Fruit fly (Drosophila melanogaster) whole organism, embryonic: ENCODE data around the gene MTF-1.
A peak's percentile ranks its signal among the peaks of the same experiment; 100 is the strongest.

Experiments used
- Blimp-1 ChIP-seq: fragments of 200-800 bp; sonication (Bioruptor generic); optimal IDR thresholded peaks from 3 replicates; lab custom pipeline; 2018; ENCODE audit warnings: missing biosample characterization, missing genetic modification characterization, mild to moderate bottlenecking, moderate library complexity, missing genetic modification reagents
- CG10321 ChIP-seq: fragments of 200-800 bp; sonication (Bioruptor generic); IDR thresholded peaks from 2 replicates; pipeline ENCODE4 v1.3.6; 2022; ENCODE audit warnings: missing biosample characterization, missing genetic modification characterization
- CG10654 ChIP-seq: fragments of 200-800 bp; sonication (Bioruptor generic); optimal IDR thresholded peaks from 2 replicates; lab custom pipeline; 2016; ENCODE audit warnings: missing biosample characterization, missing genetic modification characterization
- CG11085 ChIP-seq: fragments of 200-800 bp; sonication (Bioruptor generic); IDR thresholded peaks from 2 replicates; pipeline ENCODE4 v1.3.6; 2022; ENCODE audit warnings: missing biosample characterization, missing genetic modification characterization
- CG11560 ChIP-seq: fragments of 200-800 bp; sonication (Bioruptor generic); IDR thresholded peaks from 3 replicates; pipeline ENCODE4 v1.3.6; 2022; ENCODE audit warnings: missing biosample characterization, missing genetic modification characterization
- CG11723 ChIP-seq: fragments of 200-800 bp; sonication (Bioruptor generic); optimal IDR thresholded peaks from 2 replicates; lab custom pipeline; 2017; ENCODE audit warnings: missing biosample characterization, mild to moderate bottlenecking, missing genetic modification characterization
- CG12769 ChIP-seq: fragments of 200-800 bp; sonication (Bioruptor generic); optimal IDR thresholded peaks from 2 replicates; lab custom pipeline; 2019; ENCODE audit warnings: missing biosample characterization, mild to moderate bottlenecking, missing genetic modification characterization, moderate library complexity
- CG17361 ChIP-seq: fragments of 200-800 bp; sonication (Bioruptor generic); IDR thresholded peaks from 3 replicates; pipeline ENCODE4 v1.3.6; 2022; ENCODE audit warnings: missing biosample characterization, missing genetic modification characterization
- CG2875 ChIP-seq: fragments of 200-800 bp; sonication (Bioruptor generic); optimal IDR thresholded peaks from 2 replicates; lab custom pipeline; 2017; ENCODE audit warnings: missing biosample characterization, mild to moderate bottlenecking, missing genetic modification characterization, missing genetic modification reagents
- CG3065 ChIP-seq: fragments of 200-800 bp; sonication (Bioruptor generic); optimal IDR thresholded peaks from 2 replicates; lab custom pipeline; 2016; ENCODE audit warnings: missing biosample characterization, missing genetic modification characterization
- CG33557 ChIP-seq: fragments of 200-800 bp; sonication (Bioruptor generic); optimal IDR thresholded peaks from 2 replicates; lab custom pipeline; 2019; ENCODE audit warnings: missing biosample characterization, mild to moderate bottlenecking, missing genetic modification characterization, moderate library complexity
- CG34376 ChIP-seq: fragments of 200-800 bp; sonication (Bioruptor generic); optimal IDR thresholded peaks from 2 replicates; lab custom pipeline; 2018; ENCODE audit warnings: missing biosample characterization, mild to moderate bottlenecking, missing genetic modification characterization
- CG6654 ChIP-seq: fragments of 200-800 bp; sonication (Bioruptor generic); optimal IDR thresholded peaks from 2 replicates; lab custom pipeline; 2017; ENCODE audit warnings: missing biosample characterization, mild to moderate bottlenecking, missing genetic modification characterization
- CG7786 ChIP-seq: fragments of 200-800 bp; sonication (Bioruptor generic); optimal IDR thresholded peaks from 2 replicates; lab custom pipeline; 2016; ENCODE audit warnings: missing biosample characterization, missing genetic modification characterization
- CG8478 ChIP-seq: fragments of >200 bp; optimal IDR thresholded peaks from 2 replicates; lab custom pipeline; 2018
- CG9817 ChIP-seq: fragments of 200-800 bp; sonication (Bioruptor generic); optimal IDR thresholded peaks from 2 replicates; lab custom pipeline; 2018; ENCODE audit warnings: missing biosample characterization, mild to moderate bottlenecking, missing genetic modification characterization, moderate library complexity
- Chrac-16 ChIP-seq: fragments of 200-800 bp; sonication (Bioruptor generic); optimal IDR thresholded peaks from 3 replicates; lab custom pipeline; 2016; ENCODE audit warnings: missing biosample characterization, missing genetic modification characterization
- ERR ChIP-seq: fragments of 200-800 bp; sonication (Bioruptor generic); optimal IDR thresholded peaks from 2 replicates; lab custom pipeline; 2016; ENCODE audit warnings: missing biosample characterization, missing genetic modification characterization
- Ets65A ChIP-seq: fragments of 200-800 bp; sonication (Bioruptor generic); peaks from one replicate; lab custom pipeline; 2016; ENCODE audit warnings: missing biosample characterization, missing genetic modification characterization
- HLHmδ ChIP-seq: fragments of 200-800 bp; sonication (Bioruptor generic); optimal IDR thresholded peaks from 2 replicates; lab custom pipeline; 2018; ENCODE audit warnings: missing biosample characterization, mild to moderate bottlenecking, missing genetic modification characterization, moderate library complexity
- MBD-R2 ChIP-seq: fragments of 200-800 bp; sonication (Bioruptor generic); IDR thresholded peaks from 2 replicates; pipeline ENCODE4 v1.3.6; 2022; ENCODE audit warnings: missing biosample characterization, missing genetic modification characterization
- Myb ChIP-seq: fragments of 200-800 bp; sonication (Bioruptor generic); optimal IDR thresholded peaks from 2 replicates; lab custom pipeline; 2016; ENCODE audit warnings: missing biosample characterization, missing genetic modification characterization
- NC2β ChIP-seq: fragments of 200-800 bp; sonication (Bioruptor generic); optimal IDR thresholded peaks from 2 replicates; lab custom pipeline; 2016; ENCODE audit warnings: missing biosample characterization, missing genetic modification characterization
- Nf-YA ChIP-seq: fragments of 200-800 bp; sonication (Bioruptor generic); IDR thresholded peaks from 2 replicates; pipeline ENCODE4 v1.3.6; 2022; ENCODE audit warnings: missing biosample characterization, missing genetic modification characterization
- Optix ChIP-seq: fragments of 200-800 bp; sonication (Bioruptor generic); IDR thresholded peaks from 3 replicates; pipeline ENCODE4 v1.3.6; 2022; ENCODE audit warnings: missing biosample characterization, missing genetic modification characterization
- Ptx1 ChIP-seq: fragments of 200-800 bp; sonication (Bioruptor generic); IDR thresholded peaks from 2 replicates; pipeline ENCODE4 v1.3.6; 2022; ENCODE audit warnings: missing biosample characterization, missing genetic modification characterization
- Ravus ChIP-seq: fragments of 200-800 bp; sonication (Bioruptor generic); IDR thresholded peaks from 2 replicates; pipeline ENCODE4 v1.3.6; 2022; ENCODE audit warnings: missing biosample characterization, missing genetic modification characterization
- Rx ChIP-seq: fragments of 200-800 bp; sonication (Bioruptor generic); IDR thresholded peaks from 2 replicates; pipeline ENCODE4 v1.3.6; 2022; ENCODE audit warnings: missing biosample characterization, missing genetic modification characterization
- caup ChIP-seq: fragments of 200-800 bp; sonication (Bioruptor generic); optimal IDR thresholded peaks from 3 replicates; lab custom pipeline; 2017; ENCODE audit warnings: missing biosample characterization, mild to moderate bottlenecking, missing genetic modification characterization, moderate library complexity; ENCODE audit not compliant: severe bottlenecking
- chm ChIP-seq: fragments of 200-800 bp; sonication (Bioruptor generic); IDR thresholded peaks from 2 replicates; pipeline ENCODE4 v1.3.6; 2022; ENCODE audit warnings: missing biosample characterization, missing genetic modification characterization
- crc ChIP-seq: fragments of 200-800 bp; sonication (Bioruptor generic); optimal IDR thresholded peaks from 2 replicates; lab custom pipeline; 2016; ENCODE audit warnings: missing biosample characterization, missing genetic modification characterization
- grau ChIP-seq: fragments of 200-800 bp; optimal IDR thresholded peaks from 3 replicates; lab custom pipeline; 2019; ENCODE audit warnings: missing biosample characterization, mild to moderate bottlenecking, missing genetic modification characterization, moderate library complexity
- her ChIP-seq: fragments of 200-800 bp; sonication (Bioruptor generic); optimal IDR thresholded peaks from 2 replicates; lab custom pipeline; 2016; ENCODE audit warnings: missing biosample characterization, missing genetic modification characterization
- jing ChIP-seq: fragments of 200-800 bp; sonication (Bioruptor generic); optimal IDR thresholded peaks from 2 replicates; lab custom pipeline; 2018; ENCODE audit warnings: missing biosample characterization, mild to moderate bottlenecking, missing genetic modification characterization
- klu ChIP-seq: fragments of 200-800 bp; sonication (Bioruptor generic); IDR thresholded peaks from 2 replicates; pipeline ENCODE4 v1.3.6; 2022; ENCODE audit warnings: missing biosample characterization, missing genetic modification characterization
- knrl ChIP-seq: fragments of 200-800 bp; sonication (Bioruptor generic); IDR thresholded peaks from 3 replicates; pipeline ENCODE4 v1.3.6; 2022; ENCODE audit warnings: missing biosample characterization, missing genetic modification characterization; ENCODE audit not compliant: partially characterized antibody
- lbe ChIP-seq: fragments of 200-800 bp; sonication (Bioruptor generic); optimal IDR thresholded peaks from 2 replicates; lab custom pipeline; 2016; ENCODE audit warnings: missing biosample characterization, mild to moderate bottlenecking, missing genetic modification characterization
- lmd ChIP-seq: fragments of 200-800 bp; sonication (Bioruptor generic); IDR thresholded peaks from 2 replicates; pipeline ENCODE4 v1.3.6; 2022; ENCODE audit warnings: missing biosample characterization, missing genetic modification characterization
- nmo ChIP-seq: fragments of 200-800 bp; sonication (Bioruptor generic); optimal IDR thresholded peaks from 2 replicates; lab custom pipeline; 2018; ENCODE audit warnings: missing biosample characterization, mild to moderate bottlenecking, missing genetic modification characterization, moderate library complexity
- onecut ChIP-seq: fragments of 200-800 bp; sonication (Bioruptor generic); IDR thresholded peaks from 2 replicates; pipeline ENCODE4 v1.3.6; 2022; ENCODE audit warnings: missing biosample characterization, missing genetic modification characterization
- pzg ChIP-seq: fragments of 200-800 bp; sonication (Bioruptor generic); optimal IDR thresholded peaks from 3 replicates; lab custom pipeline; 2018; ENCODE audit warnings: missing biosample characterization, mild to moderate bottlenecking, missing genetic modification characterization, moderate library complexity
- row ChIP-seq: fragments of 200-800 bp; sonication (Bioruptor generic); IDR thresholded peaks from 3 replicates; pipeline ENCODE4 v1.3.6; 2022; ENCODE audit warnings: missing biosample characterization, missing genetic modification characterization
- salm ChIP-seq: fragments of 200-800 bp; sonication (Bioruptor generic); optimal IDR thresholded peaks from 2 replicates; lab custom pipeline; 2018; ENCODE audit warnings: missing biosample characterization, mild to moderate bottlenecking, missing genetic modification characterization
- sima ChIP-seq: fragments of 200-800 bp; sonication (Bioruptor generic); optimal IDR thresholded peaks from 2 replicates; lab custom pipeline; 2016; ENCODE audit warnings: missing biosample characterization, missing genetic modification characterization
- slou ChIP-seq: fragments of 200-800 bp; sonication (Bioruptor generic); optimal IDR thresholded peaks from 3 replicates; lab custom pipeline; 2016; ENCODE audit warnings: missing biosample characterization, missing genetic modification characterization
- sna ChIP-seq: fragments of 200-800 bp; sonication (Bioruptor generic); IDR thresholded peaks from 2 replicates; pipeline ENCODE4 v1.3.6; 2022; ENCODE audit warnings: missing biosample characterization, missing genetic modification characterization; ENCODE audit not compliant: partially characterized antibody
- sr ChIP-seq: fragments of 200-800 bp; sonication (Bioruptor generic); IDR thresholded peaks from 3 replicates; pipeline ENCODE4 v1.3.6; 2022; ENCODE audit warnings: missing biosample characterization, missing genetic modification characterization
- stwl ChIP-seq: fragments of 200-800 bp; sonication (Bioruptor generic); optimal IDR thresholded peaks from 3 replicates; lab custom pipeline; 2018; ENCODE audit warnings: missing biosample characterization, mild to moderate bottlenecking, missing genetic modification characterization, moderate library complexity
- ttk ChIP-seq: fragments of 200-800 bp; sonication (Bioruptor generic); IDR thresholded peaks from 2 replicates; pipeline ENCODE4 v2.1.2; 2022; ENCODE audit warnings: missing biosample characterization, missing genetic modification characterization
- wor ChIP-seq: fragments of 200-800 bp; sonication (Bioruptor generic); IDR thresholded peaks from 2 replicates; pipeline ENCODE4 v1.3.6; 2022; ENCODE audit warnings: missing biosample characterization, missing genetic modification characterization
- yki ChIP-seq: fragments of >200 bp; optimal IDR thresholded peaks from 3 replicates; lab custom pipeline; 2018
- zf30C ChIP-seq: fragments of 200-800 bp; sonication (Bioruptor generic); optimal IDR thresholded peaks from 3 replicates; lab custom pipeline; 2018; ENCODE audit warnings: missing biosample characterization, mild to moderate bottlenecking, missing genetic modification characterization

MTF-1 gene

dm6 chr3L:9457619-9458092 is 27.5 kb downstream of the MTF-1 start, which contains the start of gene CG3437 (continued):
- TF ChIP-seq row (GFP tag; lab: Robert Waterston, UW) (peak; percentile 100), Nf-YA (peak; percentile 98), sr (GFP tag; lab: Robert Waterston, UW) (peak; percentile 98), CG3065 (GFP tag; lab: Kevin White, UChicago) (peak; percentile 97), NC2β (GFP tag; lab: Kevin White, UChicago) (peak; percentile 97), sna (GFP tag; lab: Robert Waterston, UW) (no peak; the same call in 1 of the 2 replicates), ttk (GFP tag; lab: Robert Waterston, UW) (peak; percentile 99), yki (lab: Kevin White, UChicago) (no peak), wor (GFP tag; lab: Robert Waterston, UW) (peak; percentile 97), klu (peak; percentile 98), CG11723 (GFP tag; lab: Kevin White, UChicago) (peak; percentile 97), CG8478 (lab: Kevin White, UChicago) (no peak), CG12769 (peak; percentile 99), lmd (GFP tag; lab: Robert Waterston, UW) (peak; percentile 99), Ets65A (GFP tag; lab: Kevin White, UChicago) (peak; percentile 100), salm (tag; lab: Kevin White, UChicago) (peak; percentile 97), Chrac-16 (peak; percentile 98), Rx (GFP tag; lab: Robert Waterston, UW) (peak; percentile 100), Blimp-1 (GFP tag; lab: Kevin White, UChicago) (peak; percentile 97), CG33557 (GFP tag; lab: Kevin White, UChicago) (peak; percentile 97), grau (tag; lab: Kevin White, UChicago) (peak; percentile 97), Myb (peak; percentile 92), pzg (GFP tag; lab: Kevin White, UChicago) (peak; percentile 53), ERR (peak; percentile 97), Ravus (GFP tag; lab: Robert Waterston, UW) (peak; percentile 96), knrl (GFP tag; lab: Robert Waterston, UW) (peak; percentile 40; the same call in 1 of the 3 replicates), sima (peak; percentile 97), CG11560 (tag; lab: Robert Waterston, UW) (peak; percentile 94), CG11085 (GFP tag; lab: Robert Waterston, UW) (peak; percentile 99), stwl (peak; percentile 80), CG2875 (GFP tag; lab: Kevin White, UChicago) (peak; percentile 96), Ptx1 (GFP tag; lab: Robert Waterston, UW) (peak; percentile 100), CG10321 (GFP tag; lab: Robert Waterston, UW) (peak; percentile 87), crc (GFP tag; lab: Kevin White, UChicago) (peak; percentile 95), Optix (peak; percentile 99), CG9817 (peak; percentile 99), HLHmδ (no peak), CG17361 (GFP tag; lab: Robert Waterston, UW) (peak; percentile 99), CG34376 (peak; percentile 99), jing (GFP tag; lab: Kevin White, UChicago) (peak; percentile 97), CG6654 (GFP tag; lab: Kevin White, UChicago) (peak; percentile 94), her (GFP tag; lab: Kevin White, UChicago) (peak; percentile 96), slou (GFP tag; lab: Kevin White, UChicago) (peak; percentile 95), zf30C (GFP tag; lab: Kevin White, UChicago) (peak; percentile 40), caup (GFP tag; lab: Kevin White, UChicago) (peak; percentile 99), chm (GFP tag; lab: Robert Waterston, UW) (peak; percentile 99), CG7786 (GFP tag; lab: Kevin White, UChicago) (peak; percentile 99), nmo (peak; percentile 99), MBD-R2 (GFP tag; lab: Robert Waterston, UW) (peak; percentile 99), lbe (GFP tag; lab: Kevin White, UChicago) (peak; percentile 97), CG10654 (GFP tag; lab: Kevin White, UChicago) (peak; percentile 98), onecut (GFP tag; lab: Robert Waterston, UW) (peak; percentile 98)
